Fruit fly (Drosophila melanogaster) S2 (cell line): Measurements from ENCODE around the gene CG43736.

ENCODE experiments used
- CG8478 ChIP-seq: fragments of >200 bp; optimal IDR thresholded peaks from 2 replicates; lab custom pipeline; 2018
- CTCF ChIP-seq, 2 experiments: fragments of >200 bp; optimal IDR thresholded peaks; 2 replicates each; lab custom pipeline; 2018

dm6 chrX:6863289-6863938 is at the start of gene CG43736:
- TF ChIP-seq CG8478 (lab: Kevin White, UChicago): no peak
- TF ChIP-seq CTCF (optimal IDR thresholded peaks at IDR 0.05; lab: Kevin White, UChicago): no peak
